Fruit fly (Drosophila melanogaster) whole organism, embryonic: ENCODE data around the gene CG18302.

ENCODE experiments used
- ATbp ChIP-seq: fragments of 200-800 bp; sonication (Bioruptor generic); optimal IDR thresholded peaks from 2 replicates; lab custom pipeline; 2017; ENCODE audit warnings: missing biosample characterization, mild to moderate bottlenecking, missing genetic modification characterization, missing genetic modification reagents
- Bgb ChIP-seq: fragments of 200-800 bp; sonication (Bioruptor generic); IDR thresholded peaks from 2 replicates; pipeline ENCODE4 v1.3.6; 2022; ENCODE audit warnings: missing biosample characterization, missing genetic modification characterization; ENCODE audit not compliant: partially characterized antibody
- CG10209 ChIP-seq: fragments of 200-800 bp; sonication (Bioruptor generic); optimal IDR thresholded peaks from 3 replicates; lab custom pipeline; 2017; ENCODE audit warnings: missing biosample characterization, mild to moderate bottlenecking, missing genetic modification characterization, missing genetic modification reagents
- CG1024 ChIP-seq: fragments of 200-800 bp; sonication (Bioruptor generic); IDR thresholded peaks from 2 replicates; pipeline ENCODE4 v1.3.6; 2022; ENCODE audit warnings: missing biosample characterization, missing genetic modification characterization
- CG12219 ChIP-seq: fragments of 200-800 bp; sonication (Bioruptor generic); optimal IDR thresholded peaks from 3 replicates; lab custom pipeline; 2018; ENCODE audit warnings: missing biosample characterization, mild to moderate bottlenecking, missing genetic modification characterization
- CG12299 ChIP-seq: fragments of 200-800 bp; sonication (Bioruptor generic); optimal IDR thresholded peaks from 2 replicates; lab custom pipeline; 2018; ENCODE audit warnings: missing biosample characterization, mild to moderate bottlenecking, missing genetic modification characterization
- CG12659 ChIP-seq: fragments of 200-800 bp; sonication (Bioruptor generic); optimal IDR thresholded peaks from 3 replicates; lab custom pipeline; 2017; ENCODE audit warnings: mild to moderate bottlenecking, missing biosample characterization, missing genetic modification reagents, missing genetic modification characterization
- CG13123 ChIP-seq: fragments of 200-800 bp; sonication (Bioruptor generic); optimal IDR thresholded peaks from 2 replicates; lab custom pipeline; 2016; ENCODE audit warnings: missing biosample characterization, missing genetic modification characterization
- CG14050 ChIP-seq: fragments of 200-800 bp; sonication (Bioruptor generic); IDR thresholded peaks from 3 replicates; pipeline ENCODE4 v1.3.6; 2022; ENCODE audit warnings: missing biosample characterization, missing genetic modification characterization
- CG14710 ChIP-seq: fragments of 200-800 bp; sonication (Bioruptor generic); optimal IDR thresholded peaks from 3 replicates; lab custom pipeline; 2019; ENCODE audit warnings: missing biosample characterization, mild to moderate bottlenecking, missing genetic modification characterization, moderate library complexity
- CG15601 ChIP-seq: fragments of 200-800 bp; sonication (Bioruptor generic); optimal IDR thresholded peaks from 3 replicates; lab custom pipeline; 2019; ENCODE audit warnings: missing biosample characterization, mild to moderate bottlenecking, missing genetic modification characterization, moderate library complexity
- CG17328 ChIP-seq: fragments of 200-800 bp; sonication (Bioruptor generic); IDR thresholded peaks from 2 replicates; pipeline ENCODE4 v1.3.6; 2022; ENCODE audit warnings: missing biosample characterization, missing genetic modification characterization
- CG17359 ChIP-seq: fragments of 200-800 bp; sonication (Bioruptor generic); optimal IDR thresholded peaks from 3 replicates; lab custom pipeline; 2018; ENCODE audit warnings: missing biosample characterization, mild to moderate bottlenecking, missing genetic modification characterization, moderate library complexity
- CG2120 ChIP-seq: fragments of 200-800 bp; sonication (Bioruptor generic); optimal IDR thresholded peaks from 3 replicates; lab custom pipeline; 2016; ENCODE audit warnings: missing biosample characterization, missing genetic modification characterization
- CG2875 ChIP-seq: fragments of 200-800 bp; sonication (Bioruptor generic); optimal IDR thresholded peaks from 2 replicates; lab custom pipeline; 2017; ENCODE audit warnings: missing biosample characterization, mild to moderate bottlenecking, missing genetic modification characterization, missing genetic modification reagents
- CG6254 ChIP-seq: fragments of 200-800 bp; sonication (Bioruptor generic); optimal IDR thresholded peaks from 3 replicates; lab custom pipeline; 2017; ENCODE audit warnings: mild to moderate bottlenecking, missing biosample characterization, missing genetic modification reagents, missing genetic modification characterization
- CG8089 ChIP-seq: fragments of 200-800 bp; sonication (Bioruptor generic); optimal IDR thresholded peaks from 3 replicates; lab custom pipeline; 2016; ENCODE audit warnings: missing biosample characterization, missing genetic modification characterization
- CG8359 ChIP-seq: fragments of 200-800 bp; sonication (Bioruptor generic); optimal IDR thresholded peaks from 2 replicates; lab custom pipeline; 2017; ENCODE audit warnings: missing biosample characterization, mild to moderate bottlenecking, missing genetic modification characterization, borderline replicate concordance
- CG8478 ChIP-seq: fragments of >200 bp; optimal IDR thresholded peaks from 2 replicates; lab custom pipeline; 2018
- CG8924 ChIP-seq: fragments of 200-800 bp; optimal IDR thresholded peaks from 3 replicates; lab custom pipeline; 2019; ENCODE audit warnings: missing biosample characterization, mild to moderate bottlenecking, missing genetic modification characterization, moderate library complexity
- CTCF ChIP-seq: fragments of 200-800 bp; sonication (Bioruptor generic); optimal IDR thresholded peaks from 2 replicates; lab custom pipeline; 2017; ENCODE audit warnings: missing biosample characterization, mild to moderate bottlenecking, missing genetic modification characterization, moderate library complexity
- Chrac-16 ChIP-seq: fragments of 200-800 bp; sonication (Bioruptor generic); optimal IDR thresholded peaks from 3 replicates; lab custom pipeline; 2016; ENCODE audit warnings: missing biosample characterization, missing genetic modification characterization
- CkIIα-i1 ChIP-seq: fragments of 200-800 bp; sonication (Bioruptor generic); IDR thresholded peaks from 2 replicates; pipeline ENCODE4 v1.3.6; 2022; ENCODE audit warnings: missing biosample characterization, missing genetic modification characterization
- CoRest ChIP-seq: fragments of 200-800 bp; sonication (Bioruptor generic); optimal IDR thresholded peaks from 3 replicates; lab custom pipeline; 2018; ENCODE audit warnings: missing biosample characterization, mild to moderate bottlenecking, missing genetic modification characterization, moderate library complexity
- E2f1 ChIP-seq: fragments of 200-800 bp; sonication (Bioruptor generic); IDR thresholded peaks from 2 replicates; pipeline ENCODE4 v1.3.6; 2022; ENCODE audit warnings: missing biosample characterization, missing genetic modification characterization
- ERR ChIP-seq: fragments of 200-800 bp; sonication (Bioruptor generic); optimal IDR thresholded peaks from 2 replicates; lab custom pipeline; 2016; ENCODE audit warnings: missing biosample characterization, missing genetic modification characterization
- Fer3 ChIP-seq: fragments of 200-800 bp; sonication (Bioruptor generic); optimal IDR thresholded peaks from 2 replicates; lab custom pipeline; 2018; ENCODE audit warnings: missing biosample characterization, mild to moderate bottlenecking, missing genetic modification characterization, moderate library complexity
- Hr3 ChIP-seq: fragments of 200-800 bp; sonication (Bioruptor generic); optimal IDR thresholded peaks from 3 replicates; lab custom pipeline; 2016; ENCODE audit warnings: missing biosample characterization, missing genetic modification characterization
- Lpt ChIP-seq: fragments of >200 bp; optimal IDR thresholded peaks from 2 replicates; lab custom pipeline; 2018; ENCODE audit warnings: missing biosample characterization, missing genetic modification characterization
- Mad ChIP-seq: fragments of 200-800 bp; sonication (Bioruptor generic); optimal IDR thresholded peaks from 2 replicates; lab custom pipeline; 2016; ENCODE audit warnings: missing biosample characterization, missing genetic modification characterization
- NK7.1 ChIP-seq: fragments of 200-800 bp; sonication (Bioruptor generic); optimal IDR thresholded peaks from 3 replicates; lab custom pipeline; 2016; ENCODE audit warnings: missing biosample characterization, missing genetic modification characterization
- Six4 ChIP-seq: fragments of 200-800 bp; sonication (Bioruptor generic); optimal IDR thresholded peaks from 2 replicates; lab custom pipeline; 2016; ENCODE audit warnings: missing biosample characterization, missing genetic modification characterization
- Spps ChIP-seq: fragments of 200-800 bp; sonication (Bioruptor generic); optimal IDR thresholded peaks from 2 replicates; lab custom pipeline; 2018; ENCODE audit warnings: missing biosample characterization, mild to moderate bottlenecking, missing genetic modification characterization
- Sry-β ChIP-seq: fragments of 200-800 bp; sonication (Bioruptor generic); optimal IDR thresholded peaks from 2 replicates; lab custom pipeline; 2018; ENCODE audit warnings: missing biosample characterization, mild to moderate bottlenecking, missing genetic modification characterization, moderate library complexity
- Sry-δ ChIP-seq: fragments of 200-800 bp; sonication (Bioruptor generic); optimal IDR thresholded peaks from 2 replicates; lab custom pipeline; 2016; ENCODE audit warnings: missing biosample characterization, missing genetic modification characterization
- TFAM ChIP-seq: fragments of 200-800 bp; sonication (Bioruptor generic); optimal IDR thresholded peaks from 2 replicates; lab custom pipeline; 2017; ENCODE audit warnings: missing biosample characterization, missing genetic modification characterization, inconsistent platforms
- ato ChIP-seq: fragments of 200-800 bp; sonication (Bioruptor generic); IDR thresholded peaks from 2 replicates; pipeline ENCODE4 v1.3.6; 2022; ENCODE audit warnings: missing biosample characterization, missing genetic modification characterization; ENCODE audit not compliant: partially characterized antibody
- corto ChIP-seq: fragments of 200-800 bp; sonication (Bioruptor generic); optimal IDR thresholded peaks from 2 replicates; lab custom pipeline; 2016; ENCODE audit warnings: missing biosample characterization, mild to moderate bottlenecking, missing genetic modification characterization, moderate library complexity
- da ChIP-seq: fragments of 200-800 bp; sonication (Bioruptor generic); optimal IDR thresholded peaks from 2 replicates; lab custom pipeline; 2016; ENCODE audit warnings: missing biosample characterization, missing genetic modification characterization
- dati ChIP-seq: fragments of 200-800 bp; sonication (Bioruptor generic); IDR thresholded peaks from 2 replicates; pipeline ENCODE4 v1.3.6; 2022; ENCODE audit warnings: missing biosample characterization, missing genetic modification characterization
- lola ChIP-seq, 3 experiments: fragments of >200 bp in 2 of 3; fragments of 200-800 bp in 1 of 3; sonication (Bioruptor generic) in 1 of 3; optimal IDR thresholded peaks; 2 replicates each; lab custom pipeline; 2017 to 2019; ENCODE audit warnings: missing biosample characterization in 3 of 3, missing genetic modification characterization in 3 of 3, mild to moderate bottlenecking in 1 of 3, moderate library complexity in 1 of 3
- oc ChIP-seq: fragments of 200-800 bp; sonication (Bioruptor generic); optimal IDR thresholded peaks from 2 replicates; lab custom pipeline; 2018; ENCODE audit warnings: missing biosample characterization, mild to moderate bottlenecking, missing genetic modification characterization, moderate library complexity
- p53 ChIP-seq: fragments of 200-800 bp; sonication (Bioruptor generic); optimal IDR thresholded peaks from 2 replicates; lab custom pipeline; 2016; ENCODE audit warnings: missing biosample characterization, missing genetic modification characterization
- pan ChIP-seq, 4 experiments: fragments of >200 bp in 3 of 4; fragments of 200-800 bp in 1 of 4; sonication (Bioruptor generic) in 1 of 4; optimal IDR thresholded peaks in 3 of 4; IDR thresholded peaks in 1 of 4; 2 replicates each; pipeline versions ENCODE4 v1.3.6 to Lab custom; 2017 to 2022; ENCODE audit warnings: missing biosample characterization in 2 of 4, missing genetic modification characterization in 2 of 4, mixed read lengths in 1 of 4
- row ChIP-seq: fragments of 200-800 bp; sonication (Bioruptor generic); IDR thresholded peaks from 3 replicates; pipeline ENCODE4 v1.3.6; 2022; ENCODE audit warnings: missing biosample characterization, missing genetic modification characterization
- salm ChIP-seq: fragments of 200-800 bp; sonication (Bioruptor generic); optimal IDR thresholded peaks from 2 replicates; lab custom pipeline; 2018; ENCODE audit warnings: missing biosample characterization, mild to moderate bottlenecking, missing genetic modification characterization
- scrt ChIP-seq: fragments of 200-800 bp; sonication (Bioruptor generic); optimal IDR thresholded peaks from 2 replicates; lab custom pipeline; 2018; ENCODE audit warnings: missing biosample characterization, mild to moderate bottlenecking, missing genetic modification characterization, moderate library complexity
- slbo ChIP-seq: fragments of 200-800 bp; sonication (Bioruptor generic); IDR thresholded peaks from 2 replicates; pipeline ENCODE4 v1.3.6; 2022; ENCODE audit warnings: missing biosample characterization, missing genetic modification characterization
- tgo ChIP-seq: fragments of 200-800 bp; sonication (Bioruptor generic); IDR thresholded peaks from 3 replicates; pipeline ENCODE4 v1.3.6; 2022; ENCODE audit warnings: missing biosample characterization, missing genetic modification characterization
- trem ChIP-seq: fragments of 200-800 bp; optimal IDR thresholded peaks from 3 replicates; lab custom pipeline; 2019; ENCODE audit warnings: missing biosample characterization, mild to moderate bottlenecking, missing genetic modification characterization, moderate library complexity
- yki ChIP-seq: fragments of >200 bp; optimal IDR thresholded peaks from 3 replicates; lab custom pipeline; 2018

CG18302 gene

DNA sequence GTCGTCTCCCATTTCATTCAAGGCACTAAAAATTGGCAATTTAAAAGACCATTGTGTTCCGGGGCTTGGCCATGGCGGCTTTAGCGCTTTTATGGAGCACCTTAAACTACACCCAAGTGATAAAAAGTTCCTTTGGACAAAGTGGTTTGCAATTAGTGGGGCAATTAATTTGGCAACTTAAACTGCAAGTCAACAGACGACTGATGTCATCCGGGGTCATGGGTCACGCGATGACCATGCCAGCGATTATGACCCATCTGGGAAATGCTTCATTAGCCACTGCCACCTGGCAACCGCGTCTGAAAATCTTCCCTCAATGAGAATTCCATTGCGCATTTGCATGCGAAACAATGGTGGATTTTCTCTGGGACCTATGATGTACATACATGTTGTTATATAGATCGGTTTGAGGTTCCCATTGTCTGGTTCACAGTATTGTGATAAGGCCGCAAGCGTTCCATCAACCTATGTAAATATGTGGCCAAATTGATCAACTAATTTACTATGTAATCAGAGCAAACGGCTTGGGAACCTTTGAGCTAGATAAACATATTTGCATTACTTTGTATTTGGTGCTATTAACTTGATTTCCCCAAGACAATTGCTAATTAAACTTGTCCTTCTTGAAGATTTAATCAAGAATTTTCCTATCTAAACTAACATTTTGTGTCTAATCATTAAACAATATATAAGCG is 36.9 kb upstream of the CG18302 start (continued):
- TF ChIP-seq CG6254 (no peak), Sry-δ (no peak), tgo (GFP tag; lab: Robert Waterston, UW) (no peak), CG12659 (no peak), p53 (GFP tag; lab: Kevin White, UChicago) (no peak), dati (GFP tag; lab: Robert Waterston, UW) (no peak), oc (tag; lab: Kevin White, UChicago) (no peak), CG8359 (GFP tag; lab: Kevin White, UChicago) (peak; percentile 3), pan (optimal IDR thresholded peaks at IDR 0.05; lab: Kevin White, UChicago) (no peak), pan (GFP tag; optimal IDR thresholded peaks at IDR 0.05 in 1 of 2, IDR thresholded peaks at IDR 0.05 in 1 of 2) (no peak), CG15601 (tag; lab: Kevin White, UChicago) (no peak), CG17359 (tag; lab: Kevin White, UChicago) (peak; percentile 20), CG1024 (GFP tag; lab: Robert Waterston, UW) (no peak), scrt (GFP tag; lab: Kevin White, UChicago) (no peak), CG2120 (no peak), Fer3 (tag; lab: Kevin White, UChicago) (no peak), CG17328 (peak; percentile 15; the same call in 1 of the 2 replicates), Lpt (GFP tag; lab: Kevin White, UChicago) (no peak), Mad (GFP tag; lab: Kevin White, UChicago) (no peak), Spps (tag; lab: Kevin White, UChicago) (peak; percentile 29), CG2875 (peak; percentile 48), CkIIα-i1 (GFP tag; lab: Robert Waterston, UW) (no peak), row (GFP tag; lab: Robert Waterston, UW) (no peak), salm (tag; lab: Kevin White, UChicago) (peak; percentile 1), E2f1 (GFP tag; lab: Robert Waterston, UW) (no peak), yki (lab: Kevin White, UChicago) (no peak), CG14050 (GFP tag; lab: Robert Waterston, UW) (no peak), CG8089 (GFP tag; lab: Kevin White, UChicago) (peak; percentile 23), CG10209 (GFP tag; lab: Kevin White, UChicago) (no peak), CG13123 (no peak), slbo (GFP tag; lab: Robert Waterston, UW) (no peak), CoRest (no peak), TFAM (GFP tag; lab: Kevin White, UChicago) (no peak), CG8478 (no peak), CG12299 (tag; lab: Kevin White, UChicago) (no peak), CG14710 (tag; lab: Kevin White, UChicago) (peak; percentile 11), lola (GFP tag; optimal IDR thresholded peaks at IDR 0.05; lab: Kevin White, UChicago) (no peak), Chrac-16 (no peak), CG12219 (GFP tag; lab: Kevin White, UChicago) (no peak), CG8924 (tag; lab: Kevin White, UChicago) (no peak), Sry-β (GFP tag; lab: Kevin White, UChicago) (no peak), NK7.1 (GFP tag; lab: Kevin White, UChicago) (no peak), Hr3 (no peak), ATbp (GFP tag; lab: Kevin White, UChicago) (peak; percentile 53), da (GFP tag; lab: Kevin White, UChicago) (no peak), ERR (no peak), trem (tag; lab: Kevin White, UChicago) (no peak), corto (GFP tag; lab: Kevin White, UChicago) (no peak), Bgb (GFP tag; lab: Robert Waterston, UW) (no peak), Six4 (GFP tag; lab: Kevin White, UChicago) (no peak), CTCF (no peak), ato (GFP tag; lab: Robert Waterston, UW) (no peak)
